Worm (Caenorhabditis elegans) whole organism, late embryonic: ENCODE data around the gene Y54G2A.38.

Source experiments
- ama-1 ChIP-seq: fragments of 150-350 bp; optimal IDR thresholded peaks from 2 replicates; lab custom pipeline; 2014
- ceh-45 ChIP-seq: fragments of 200-800 bp; sonication (Bioruptor generic); IDR thresholded peaks from 2 replicates; pipeline ENCODE4 v1.3.6; 2022; ENCODE audit warnings: missing genetic modification reagents, missing genetic modification characterization, missing compliant biosample characterization
- fkh-10 ChIP-seq: fragments of 150-350 bp; optimal IDR thresholded peaks from 2 replicates; lab custom pipeline; 2014; ENCODE audit warnings: missing biosample characterization, missing genetic modification reagents, missing genetic modification characterization
- lin-11 ChIP-seq: fragments of 200-800 bp; sonication (Bioruptor generic); optimal IDR thresholded peaks from 2 replicates; lab custom pipeline; 2018; ENCODE audit warnings: mild to moderate bottlenecking, missing genetic modification characterization, missing compliant biosample characterization
- nhr-11 ChIP-seq: fragments of 150-350 bp; optimal IDR thresholded peaks from 2 replicates; lab custom pipeline; 2014; ENCODE audit warnings: missing biosample characterization, missing genetic modification characterization
- rnt-1 ChIP-seq: sonication (generic microtip); optimal IDR thresholded peaks from 2 replicates; lab custom pipeline; 2016; ENCODE audit warnings: missing genetic modification characterization, missing compliant biosample characterization

- TF ChIP-seq nhr-11 (no peak), fkh-10 (no peak), rnt-1 (tag; lab: Kevin White, UChicago) (no peak), lin-11 (tag; lab: Kevin White, UChicago) (no peak), ceh-45 (GFP tag; lab: Robert Waterston, UW) (no peak), ama-1 (no peak)
Measured at ce11 chrIV:2710203-2710935, 48.9 kb upstream of the Y54G2A.38 start, which contains the start of gene Y94H6A.10.
